Fruit fly (Drosophila melanogaster) S2 (cell line): Measurements from ENCODE around the gene JMJD5.

Experiments
- CG8478 ChIP-seq: fragments of >200 bp; optimal IDR thresholded peaks from 2 replicates; lab custom pipeline; 2018
- CTCF ChIP-seq, 2 experiments: fragments of >200 bp; optimal IDR thresholded peaks; 2 replicates each; lab custom pipeline; 2018

Gene JMJD5

dm6 chr3L:808725-809537 is 32.2 kb downstream of the JMJD5 start:
- TF ChIP-seq CG8478 (lab: Kevin White, UChicago) (no peak), CTCF (optimal IDR thresholded peaks at IDR 0.05; lab: Kevin White, UChicago) (no peak)

dm6 chr3L:807456-807855 is 33.7 kb downstream of the JMJD5 start:
- no peak for TF ChIP-seq CG8478 (lab: Kevin White, UChicago)
- TF ChIP-seq CTCF (optimal IDR thresholded peaks at IDR 0.05; lab: Kevin White, UChicago): no peak

dm6 chr3L:805642-806218 is 35.4 kb downstream of the JMJD5 start:
- TF ChIP-seq CTCF (optimal IDR thresholded peaks at IDR 0.05; lab: Kevin White, UChicago) (no peak), CG8478 (lab: Kevin White, UChicago) (no peak)

- TF ChIP-seq CG8478 (lab: Kevin White, UChicago) (no peak), CTCF (optimal IDR thresholded peaks at IDR 0.05; lab: Kevin White, UChicago) (no peak)
Measured at dm6 chr3L:804557-805260, 36.5 kb downstream of the JMJD5 start.

- TF ChIP-seq CTCF (optimal IDR thresholded peaks at IDR 0.05; lab: Kevin White, UChicago): no peak
- no peak for TF ChIP-seq CG8478 (lab: Kevin White, UChicago)
Measured at dm6 chr3L:803951-804350, 37.2 kb downstream of the JMJD5 start, which contains the start of gene CG13898. Gene CG13898 (minus strand): TSS chr3L:804051.

- no peak for TF ChIP-seq CG8478 (lab: Kevin White, UChicago)
- TF ChIP-seq CTCF (optimal IDR thresholded peaks at IDR 0.05; lab: Kevin White, UChicago): no peak
Measured at dm6 chr3L:802700-803273, 38.4 kb downstream of the JMJD5 start.

dm6 chr3L:801860-802462 is 39.2 kb downstream of the JMJD5 start:
- no peak for TF ChIP-seq CTCF (optimal IDR thresholded peaks at IDR 0.05; lab: Kevin White, UChicago)

dm6 chr3L:799837-800513 is 41.2 kb downstream of the JMJD5 start:
- TF ChIP-seq CG8478 (lab: Kevin White, UChicago) (no peak), CTCF (optimal IDR thresholded peaks at IDR 0.05; lab: Kevin White, UChicago) (no peak)

dm6 chr3L:796926-797802 is 44.0 kb downstream of the JMJD5 start:
- TF ChIP-seq CG8478 (lab: Kevin White, UChicago) (no peak), CTCF (optimal IDR thresholded peaks at IDR 0.05; lab: Kevin White, UChicago) (no peak)

- no peak for TF ChIP-seq CTCF (optimal IDR thresholded peaks at IDR 0.05; lab: Kevin White, UChicago)
- TF ChIP-seq CG8478 (lab: Kevin White, UChicago): no peak
Measured at dm6 chr3L:795001-795400, 46.2 kb downstream of the JMJD5 start.

- TF ChIP-seq CTCF (optimal IDR thresholded peaks at IDR 0.05; lab: Kevin White, UChicago) (no peak), CG8478 (lab: Kevin White, UChicago) (no peak)
Measured at dm6 chr3L:794462-794861, 46.7 kb downstream of the JMJD5 start.

- TF ChIP-seq CG8478 (lab: Kevin White, UChicago) (no peak), CTCF (optimal IDR thresholded peaks at IDR 0.05; lab: Kevin White, UChicago) (no peak)
Measured at dm6 chr3L:793733-794320, 47.3 kb downstream of the JMJD5 start.
